Worm (Caenorhabditis elegans) whole organism, L4/young adult: ENCODE data around the gene ZK180.6.

Experiments
- W03F9.2 ChIP-seq: fragments of 150-350 bp; optimal IDR thresholded peaks from 2 replicates; lab custom pipeline; 2014; ENCODE audit warnings: missing biosample characterization, missing genetic modification characterization
- dao-5 ChIP-seq: sonication (generic microtip); optimal IDR thresholded peaks from 2 replicates; lab custom pipeline; 2016; ENCODE audit warnings: missing genotype, missing genetic modification characterization, moderate library complexity, missing compliant biosample characterization
- him-1 ChIP-seq: sonication (generic microtip); optimal IDR thresholded peaks from 2 replicates; lab custom pipeline; 2016; ENCODE audit warnings: missing genotype, missing genetic modification reagents, missing genetic modification characterization, missing compliant biosample characterization

- no peak for TF ChIP-seq W03F9.2 (tag; lab: Kevin White, UChicago)
- no peak for TF ChIP-seq him-1
- TF ChIP-seq dao-5 (tag; lab: Kevin White, UChicago) = no peak
Measured at ce11 chrIV:4518111-4518510, 6.7 kb downstream of the ZK180.6 start.
